Fruit fly (Drosophila melanogaster) whole organism, embryonic: Measurements from ENCODE around the gene mfr.

ENCODE experiments used
- ATbp ChIP-seq: fragments of 200-800 bp; sonication (Bioruptor generic); optimal IDR thresholded peaks from 2 replicates; lab custom pipeline; 2017; ENCODE audit warnings: missing biosample characterization, mild to moderate bottlenecking, missing genetic modification characterization, missing genetic modification reagents
- Atf-2 ChIP-seq: fragments of 200-800 bp; sonication (Bioruptor generic); optimal IDR thresholded peaks from 2 replicates; lab custom pipeline; 2016; ENCODE audit warnings: missing biosample characterization, missing genetic modification characterization
- Atf3 ChIP-seq: fragments of 200-800 bp; sonication (Bioruptor generic); optimal IDR thresholded peaks from 3 replicates; lab custom pipeline; 2016; ENCODE audit warnings: missing biosample characterization, missing genetic modification characterization
- Awh ChIP-seq: fragments of 200-800 bp; sonication (Bioruptor generic); IDR thresholded peaks from 2 replicates; pipeline ENCODE4, ENCODE4 v1.3.6; 2022; ENCODE audit warnings: missing biosample characterization, missing genetic modification characterization
- CG10462 ChIP-seq: fragments of 200-800 bp; sonication (Bioruptor generic); optimal IDR thresholded peaks from 2 replicates; lab custom pipeline; 2016; ENCODE audit warnings: missing biosample characterization, missing genetic modification characterization
- CG10543 ChIP-seq: fragments of 200-800 bp; sonication (Bioruptor generic); optimal IDR thresholded peaks from 3 replicates; lab custom pipeline; 2017; ENCODE audit warnings: missing biosample characterization, mild to moderate bottlenecking, missing genetic modification characterization, moderate library complexity
- CG10979 ChIP-seq: fragments of 200-800 bp; sonication (Bioruptor generic); optimal IDR thresholded peaks from 2 replicates; lab custom pipeline; 2018; ENCODE audit warnings: missing biosample characterization, mild to moderate bottlenecking, missing genetic modification characterization, moderate library complexity
- CG11723 ChIP-seq: fragments of 200-800 bp; sonication (Bioruptor generic); optimal IDR thresholded peaks from 2 replicates; lab custom pipeline; 2017; ENCODE audit warnings: missing biosample characterization, mild to moderate bottlenecking, missing genetic modification characterization
- CG12744 ChIP-seq: fragments of 200-800 bp; sonication (Bioruptor generic); optimal IDR thresholded peaks from 2 replicates; lab custom pipeline; 2016; ENCODE audit warnings: missing biosample characterization, missing genetic modification characterization
- CG13894 ChIP-seq: fragments of 200-800 bp; sonication (Bioruptor generic); optimal IDR thresholded peaks from 3 replicates; lab custom pipeline; 2018; ENCODE audit warnings: missing biosample characterization, mild to moderate bottlenecking, missing genetic modification characterization, moderate library complexity
- CG14710 ChIP-seq: fragments of 200-800 bp; sonication (Bioruptor generic); optimal IDR thresholded peaks from 3 replicates; lab custom pipeline; 2019; ENCODE audit warnings: missing biosample characterization, mild to moderate bottlenecking, missing genetic modification characterization, moderate library complexity
- CG15479 ChIP-seq: fragments of 200-800 bp; sonication (Bioruptor generic); optimal IDR thresholded peaks from 3 replicates; lab custom pipeline; 2019; ENCODE audit warnings: missing biosample characterization, mild to moderate bottlenecking, missing genetic modification characterization, moderate library complexity
- CG2202 ChIP-seq: fragments of 200-800 bp; sonication (Bioruptor generic); optimal IDR thresholded peaks from 2 replicates; lab custom pipeline; 2018; ENCODE audit warnings: missing biosample characterization, mild to moderate bottlenecking, missing genetic modification characterization
- CG34224 ChIP-seq: fragments of 200-800 bp; sonication (Bioruptor generic); IDR thresholded peaks from 3 replicates; pipeline ENCODE4 v1.3.6; 2022; ENCODE audit warnings: missing biosample characterization, missing genetic modification characterization; ENCODE audit not compliant: partially characterized antibody
- CG34422 ChIP-seq: fragments of 200-800 bp; sonication (Bioruptor generic); IDR thresholded peaks from 3 replicates; pipeline ENCODE4 v1.3.6; 2022; ENCODE audit warnings: missing biosample characterization, missing genetic modification characterization
- CG7963 ChIP-seq: fragments of 200-800 bp; sonication (Bioruptor generic); IDR thresholded peaks from 3 replicates; pipeline ENCODE4 v1.3.6; 2022; ENCODE audit warnings: missing biosample characterization, missing genetic modification characterization; ENCODE audit not compliant: partially characterized antibody
- E2f2 ChIP-seq: fragments of 200-800 bp; sonication (Bioruptor generic); IDR thresholded peaks from 2 replicates; pipeline ENCODE4 v1.3.6; 2022; ENCODE audit warnings: missing biosample characterization, missing genetic modification characterization
- H2.0 ChIP-seq: fragments of 200-800 bp; sonication (Bioruptor generic); IDR thresholded peaks from 2 replicates; pipeline ENCODE4 v1.3.6; 2022; ENCODE audit warnings: missing biosample characterization, missing genetic modification characterization
- Hey ChIP-seq: fragments of 200-800 bp; sonication (Bioruptor generic); optimal IDR thresholded peaks from 3 replicates; lab custom pipeline; 2018; ENCODE audit warnings: missing biosample characterization, mild to moderate bottlenecking, missing genetic modification characterization
- Hr78 ChIP-seq, 2 experiments: fragments of 200-800 bp in 1 of 2; fragments of >200 bp in 1 of 2; sonication (Bioruptor generic) in 1 of 2; optimal IDR thresholded peaks; 2 replicates each; lab custom pipeline; 2017 to 2019; ENCODE audit warnings: missing biosample characterization in 2 of 2, missing genetic modification characterization in 2 of 2, mild to moderate bottlenecking in 1 of 2, moderate library complexity in 1 of 2
- Oaz ChIP-seq: fragments of 200-800 bp; sonication (Bioruptor generic); IDR thresholded peaks from 2 replicates; pipeline ENCODE4 v1.3.6; 2022; ENCODE audit warnings: missing biosample characterization, missing genetic modification characterization
- Pdp1 ChIP-seq, 2 experiments: fragments of 200-800 bp; sonication (Bioruptor generic); optimal IDR thresholded peaks; 3 replicates each; lab custom pipeline; 2016; ENCODE audit warnings: missing biosample characterization in 2 of 2, missing genetic modification characterization in 2 of 2, mild to moderate bottlenecking in 1 of 2, moderate library complexity in 1 of 2
- Sox102F ChIP-seq: fragments of 200-800 bp; sonication (Bioruptor generic); optimal IDR thresholded peaks from 2 replicates; lab custom pipeline; 2018; ENCODE audit warnings: missing biosample characterization, mild to moderate bottlenecking, missing genetic modification characterization, moderate library complexity
- az2 ChIP-seq: fragments of 200-800 bp; sonication (Bioruptor generic); optimal IDR thresholded peaks from 3 replicates; lab custom pipeline; 2016; ENCODE audit warnings: missing biosample characterization, missing genetic modification characterization
- bsh ChIP-seq, 2 experiments: fragments of 200-800 bp; sonication (Bioruptor generic); optimal IDR thresholded peaks; 2 replicates each; lab custom pipeline; 2017 to 2018; ENCODE audit warnings: mild to moderate bottlenecking in 2 of 2, missing biosample characterization in 2 of 2, missing genetic modification characterization in 2 of 2, moderate library complexity in 1 of 2
- chinmo ChIP-seq: fragments of 200-800 bp; sonication (Bioruptor generic); IDR thresholded peaks from 4 replicates; pipeline ENCODE4 v1.3.6; 2022; ENCODE audit warnings: missing biosample characterization, missing genetic modification characterization; ENCODE audit not compliant: partially characterized antibody
- crol ChIP-seq: fragments of 200-800 bp; sonication (Bioruptor generic); IDR thresholded peaks from 2 replicates; pipeline ENCODE4 v1.3.6; 2022; ENCODE audit warnings: missing biosample characterization, missing genetic modification characterization
- dpn ChIP-seq, 2 experiments: fragments of 200-800 bp; sonication (Bioruptor generic); optimal IDR thresholded peaks; 3 replicates each; lab custom pipeline; 2016; ENCODE audit warnings: missing biosample characterization in 2 of 2, missing genetic modification characterization in 2 of 2
- lab ChIP-seq: fragments of 200-800 bp; sonication (Bioruptor generic); optimal IDR thresholded peaks from 3 replicates; lab custom pipeline; 2017; ENCODE audit warnings: missing biosample characterization, missing genetic modification characterization, mild to moderate bottlenecking, moderate library complexity, missing genetic modification reagents
- luna ChIP-seq: fragments of 200-800 bp; sonication (Bioruptor generic); optimal IDR thresholded peaks from 2 replicates; lab custom pipeline; 2016; ENCODE audit warnings: missing biosample characterization, missing genetic modification characterization
- ranshi ChIP-seq: fragments of 200-800 bp; sonication (Bioruptor generic); IDR thresholded peaks from 2 replicates; pipeline ENCODE4 v1.3.6; 2022; ENCODE audit warnings: missing biosample characterization, missing genetic modification characterization
- rib ChIP-seq: fragments of 200-800 bp; sonication (Bioruptor generic); IDR thresholded peaks from 2 replicates; pipeline ENCODE4 v1.3.6; 2022; ENCODE audit warnings: missing biosample characterization, missing genetic modification characterization
- sr ChIP-seq: fragments of 200-800 bp; sonication (Bioruptor generic); IDR thresholded peaks from 3 replicates; pipeline ENCODE4 v1.3.6; 2022; ENCODE audit warnings: missing biosample characterization, missing genetic modification characterization
- vnd ChIP-seq: fragments of 200-800 bp; sonication (Bioruptor generic); IDR thresholded peaks from 3 replicates; pipeline ENCODE4 v1.3.6; 2022; ENCODE audit warnings: missing biosample characterization, missing genetic modification characterization; ENCODE audit not compliant: partially characterized antibody
- vvl ChIP-seq: fragments of 200-800 bp; sonication (Bioruptor generic); IDR thresholded peaks from 2 replicates; pipeline ENCODE4 v1.3.6; 2022; ENCODE audit warnings: missing biosample characterization, missing genetic modification characterization
- zfh2 ChIP-seq: fragments of 200-800 bp; sonication (Bioruptor generic); optimal IDR thresholded peaks from 2 replicates; lab custom pipeline; 2016; ENCODE audit warnings: missing biosample characterization, missing genetic modification characterization

Gene mfr

DNA sequence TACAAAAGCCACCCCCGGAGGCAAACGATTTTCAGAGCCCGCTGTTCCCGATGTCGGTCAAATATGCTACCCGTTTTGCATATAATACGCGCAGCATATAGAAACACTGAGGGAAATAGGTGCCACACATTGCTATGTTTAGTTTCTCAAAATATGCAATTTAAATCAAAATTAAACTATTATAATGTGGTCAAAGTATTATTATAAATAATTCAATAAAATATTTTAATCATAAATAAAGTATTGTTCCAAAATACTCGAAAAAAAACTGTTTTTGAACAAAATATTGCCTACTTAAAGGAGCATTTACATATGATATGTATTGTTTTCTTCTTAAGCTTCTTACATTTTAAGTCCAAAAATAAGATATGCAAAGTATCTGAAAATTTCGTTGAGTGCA lies 38.5 kb upstream of the mfr start (continued):
- TF ChIP-seq CG15479 (GFP tag; lab: Kevin White, UChicago): no peak
- TF ChIP-seq bsh (GFP tag; optimal IDR thresholded peaks at IDR 0.05; lab: Kevin White, UChicago): peak in 1 of 2 experiments; percentile 62
- 0 out of 2 replicates have a peak, but pooled peaks have one; percentile 52 for TF ChIP-seq vvl (GFP tag; lab: Robert Waterston, UW)
- TF ChIP-seq CG34224 (GFP tag; lab: Robert Waterston, UW): no peak
- TF ChIP-seq CG34422 (GFP tag; lab: Robert Waterston, UW): 0 out of 3 replicates have a peak, but pooled peaks have one; percentile 19
- peak; percentile 45 for TF ChIP-seq az2 (GFP tag; lab: Kevin White, UChicago)
- peak; percentile 5 for TF ChIP-seq CG11723 (GFP tag; lab: Kevin White, UChicago)
- TF ChIP-seq CG10979 (tag; lab: Kevin White, UChicago): peak; percentile 71
- peak; percentile 61 for TF ChIP-seq CG14710
- TF ChIP-seq CG13894 (tag; lab: Kevin White, UChicago): peak; percentile 57
- no peak for TF ChIP-seq luna
- TF ChIP-seq H2.0 (GFP tag; lab: Robert Waterston, UW): 0 out of 2 replicates have a peak, but pooled peaks have one; percentile 20
- peak; percentile 78 for TF ChIP-seq Sox102F (GFP tag; lab: Kevin White, UChicago)
- peak; percentile 25 for TF ChIP-seq CG10462 (GFP tag; lab: Kevin White, UChicago)
- TF ChIP-seq dpn (GFP tag; optimal IDR thresholded peaks at IDR 0.05; lab: Kevin White, UChicago): peak in 1 of 2 experiments; percentile 43
- no peak for TF ChIP-seq Pdp1 (GFP tag; optimal IDR thresholded peaks at IDR 0.05; lab: Kevin White, UChicago)
- peak; percentile 24; the same call in 1 of the 2 replicates for TF ChIP-seq E2f2 (GFP tag; lab: Robert Waterston, UW)
- no peak for TF ChIP-seq zfh2 (GFP tag; lab: Kevin White, UChicago)
- TF ChIP-seq CG12744 (GFP tag; lab: Kevin White, UChicago): no peak
- no peak for TF ChIP-seq ranshi (GFP tag; lab: Robert Waterston, UW)
- TF ChIP-seq Oaz (GFP tag; lab: Robert Waterston, UW): no peak

DNA sequence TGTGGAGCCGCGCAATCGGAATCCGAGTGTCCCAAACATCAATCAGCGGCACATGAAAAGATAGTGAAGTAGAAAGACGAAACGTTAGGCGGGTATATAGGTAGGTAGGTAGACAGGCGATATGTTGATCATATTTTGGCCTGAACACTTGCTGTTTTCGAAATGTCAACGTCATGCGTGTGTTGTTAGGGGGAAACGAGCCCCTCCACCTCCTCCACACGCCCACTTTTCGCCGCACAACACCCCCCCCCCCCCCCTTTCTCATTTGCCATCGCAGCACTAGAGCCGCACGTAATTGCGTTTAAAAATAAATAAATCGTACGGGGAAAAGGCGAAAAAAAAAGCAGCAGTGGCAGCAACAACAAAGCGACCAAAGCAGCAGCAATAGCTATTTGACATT lies 37.4 kb upstream of the mfr start:
- TF ChIP-seq CG10543 (GFP tag; lab: Kevin White, UChicago) (peak; percentile 5), crol (GFP tag; lab: Robert Waterston, UW) (peak; percentile 86), vnd (GFP tag; lab: Robert Waterston, UW) (0 out of 3 replicates have a peak, but pooled peaks have one; percentile 26), sr (peak; percentile 79), Awh (GFP tag; lab: Robert Waterston, UW) (0 out of 2 replicates have a peak, but pooled peaks have one; percentile 13), Atf-2 (GFP tag; lab: Kevin White, UChicago) (no peak), CG7963 (GFP tag; lab: Robert Waterston, UW) (peak; percentile 16; the same call in 1 of the 3 replicates), chinmo (GFP tag; lab: Robert Waterston, UW) (0 out of 4 replicates have a peak, but pooled peaks have one; percentile 29), CG2202 (tag; lab: Kevin White, UChicago) (no peak), Hey (tag; lab: Kevin White, UChicago) (peak; percentile 24), rib (GFP tag; lab: Robert Waterston, UW) (no peak), Hr78 (GFP tag; optimal IDR thresholded peaks at IDR 0.05; lab: Kevin White, UChicago) (no peak), Atf3 (no peak), dpn (GFP tag; optimal IDR thresholded peaks at IDR 0.05; lab: Kevin White, UChicago) (no peak), ATbp (GFP tag; lab: Kevin White, UChicago) (no peak), lab (GFP tag; lab: Kevin White, UChicago) (peak; percentile 54)
